Worm (Caenorhabditis elegans) whole organism, L2 larva: ENCODE results near the gene Y77E11A.16.

Experiments
- R02D3.7 ChIP-seq: fragments of 150-350 bp; optimal IDR thresholded peaks from 2 replicates; lab custom pipeline; 2014; ENCODE audit warnings: missing biosample characterization, missing genetic modification characterization
- dmd-4 ChIP-seq: sonication (generic microtip); optimal IDR thresholded peaks from 2 replicates; lab custom pipeline; 2017; ENCODE audit warnings: missing biosample characterization, missing genetic modification characterization
- lin-13 ChIP-seq: fragments of 150-350 bp; optimal IDR thresholded peaks from 2 replicates; lab custom pipeline; 2014; ENCODE audit warnings: missing biosample characterization, missing genetic modification reagents, missing genetic modification characterization

- TF ChIP-seq dmd-4 (tag; lab: Kevin White, UChicago) (no peak), R02D3.7 (no peak), lin-13 (no peak)
Observed at ce11 chrIV:1522358-1522757, 37.1 kb downstream of the Y77E11A.16 start.
